Worm (Caenorhabditis elegans) whole organism, early embryonic: ENCODE measurements around the gene emb-27.

Experiments used
- F13C5.2 ChIP-seq: sonication (generic microtip); optimal IDR thresholded peaks from 2 replicates; lab custom pipeline; 2017; ENCODE audit warnings: mild to moderate bottlenecking, missing genetic modification characterization, inconsistent platforms, missing compliant biosample characterization
- ama-1 ChIP-seq: fragments of 150-350 bp; optimal IDR thresholded peaks from 2 replicates; lab custom pipeline; 2014
- ceh-13 ChIP-seq: fragments of 200-800 bp; sonication (Bioruptor generic); optimal IDR thresholded peaks from 2 replicates; lab custom pipeline; 2018; ENCODE audit warnings: mild to moderate bottlenecking, missing genetic modification characterization, missing compliant biosample characterization
- ceh-36 ChIP-seq: sonication (generic microtip); optimal IDR thresholded peaks from 2 replicates; lab custom pipeline; 2016; ENCODE audit warnings: missing genetic modification characterization, inconsistent platforms, missing compliant biosample characterization
- hmbx-1 ChIP-seq: sonication (generic microtip); optimal IDR thresholded peaks from 2 replicates; lab custom pipeline; 2016; ENCODE audit warnings: mild to moderate bottlenecking, missing genetic modification characterization, missing compliant biosample characterization
- hnd-1 ChIP-seq: sonication (generic microtip); optimal IDR thresholded peaks from 2 replicates; lab custom pipeline; 2016; ENCODE audit warnings: missing genetic modification characterization, missing compliant biosample characterization
- scrt-1 ChIP-seq: fragments of 200-800 bp; sonication (Bioruptor generic); IDR thresholded peaks from 2 replicates; pipeline ENCODE4 v1.3.6; 2022; ENCODE audit warnings: missing genetic modification characterization, missing compliant biosample characterization
- tbx-37 ChIP-seq: fragments of 200-800 bp; sonication (Bioruptor generic); conservative IDR thresholded peaks from 2 replicates; pipeline ENCODE4 v1.3.6; 2022; ENCODE audit warnings: missing genetic modification reagents, missing genetic modification characterization, missing compliant biosample characterization
- tra-4 ChIP-seq: sonication (generic microtip); optimal IDR thresholded peaks from 2 replicates; lab custom pipeline; 2017; ENCODE audit warnings: missing genetic modification characterization, missing compliant biosample characterization

ce11 chrII:8141135-8141534, 20.8 kb downstream of the emb-27 start:
- no peak for TF ChIP-seq scrt-1
- no peak for TF ChIP-seq tra-4
- no peak for TF ChIP-seq F13C5.2 (tag; lab: Kevin White, UChicago)
- TF ChIP-seq ceh-36, result no peak
- no peak for TF ChIP-seq ceh-13 (GFP tag; lab: Kevin White, UChicago)
- TF ChIP-seq hnd-1 (tag; lab: Kevin White, UChicago), result no peak
- TF ChIP-seq hmbx-1 (tag; lab: Kevin White, UChicago), result no peak
- no peak for TF ChIP-seq tbx-37 (GFP tag; lab: Robert Waterston, UW)
- TF ChIP-seq ama-1 (lab: Kevin White, UChicago), result no peak
